Fruit fly (Drosophila melanogaster) whole organism, embryonic: ENCODE data around the gene Rrp45.

ENCODE experiments used
- Asciz ChIP-seq: fragments of 200-800 bp; sonication (Bioruptor generic); optimal IDR thresholded peaks from 2 replicates; lab custom pipeline; 2017; ENCODE audit warnings: missing biosample characterization, mild to moderate bottlenecking, missing genetic modification characterization, missing genetic modification reagents
- Bgb ChIP-seq: fragments of 200-800 bp; sonication (Bioruptor generic); IDR thresholded peaks from 2 replicates; pipeline ENCODE4 v1.3.6; 2022; ENCODE audit warnings: missing biosample characterization, missing genetic modification characterization; ENCODE audit not compliant: partially characterized antibody
- CG10267 ChIP-seq: fragments of 200-800 bp; sonication (Bioruptor generic); optimal IDR thresholded peaks from 2 replicates; lab custom pipeline; 2018; ENCODE audit warnings: missing biosample characterization, mild to moderate bottlenecking, missing genetic modification characterization, moderate library complexity
- CG12104 ChIP-seq: fragments of 200-800 bp; sonication (Bioruptor generic); optimal IDR thresholded peaks from 3 replicates; lab custom pipeline; 2016; ENCODE audit warnings: missing biosample characterization, missing genetic modification characterization
- CG13624 ChIP-seq: fragments of 200-800 bp; sonication (Bioruptor generic); optimal IDR thresholded peaks from 2 replicates; lab custom pipeline; 2016; ENCODE audit warnings: missing biosample characterization, missing genetic modification characterization
- CG14710 ChIP-seq: fragments of 200-800 bp; sonication (Bioruptor generic); optimal IDR thresholded peaks from 3 replicates; lab custom pipeline; 2019; ENCODE audit warnings: missing biosample characterization, mild to moderate bottlenecking, missing genetic modification characterization, moderate library complexity
- CG16813 ChIP-seq: fragments of 200-800 bp; sonication (Bioruptor generic); IDR thresholded peaks from 3 replicates; pipeline ENCODE4 v1.3.6; 2022; ENCODE audit warnings: missing biosample characterization, missing genetic modification characterization; ENCODE audit not compliant: partially characterized antibody
- CG6791 ChIP-seq: fragments of 200-800 bp; sonication (Bioruptor generic); IDR thresholded peaks from 3 replicates; pipeline ENCODE4 v1.3.6; 2022; ENCODE audit warnings: missing biosample characterization, missing genetic modification characterization; ENCODE audit not compliant: partially characterized antibody
- CG7372 ChIP-seq: fragments of 200-800 bp; sonication (Bioruptor generic); IDR thresholded peaks from 2 replicates; pipeline ENCODE4 v1.3.6; 2022; ENCODE audit warnings: missing biosample characterization, missing genetic modification characterization
- CG8388 ChIP-seq: fragments of 200-800 bp; sonication (Bioruptor generic); optimal IDR thresholded peaks from 2 replicates; lab custom pipeline; 2019; ENCODE audit warnings: missing biosample characterization, mild to moderate bottlenecking, missing genetic modification characterization, moderate library complexity
- CG9797 ChIP-seq: fragments of 200-800 bp; sonication (Bioruptor generic); optimal IDR thresholded peaks from 3 replicates; lab custom pipeline; 2018; ENCODE audit warnings: missing biosample characterization, mild to moderate bottlenecking, missing genetic modification characterization
- CoRest ChIP-seq: fragments of 200-800 bp; sonication (Bioruptor generic); optimal IDR thresholded peaks from 3 replicates; lab custom pipeline; 2018; ENCODE audit warnings: missing biosample characterization, mild to moderate bottlenecking, missing genetic modification characterization, moderate library complexity
- Dll ChIP-seq: fragments of 200-800 bp; sonication (Bioruptor generic); IDR thresholded peaks from 4 replicates; pipeline ENCODE4 v1.3.6; 2022; ENCODE audit warnings: missing biosample characterization, missing genetic modification characterization; ENCODE audit not compliant: partially characterized antibody
- Dref ChIP-seq: fragments of 200-800 bp; sonication (Bioruptor generic); IDR thresholded peaks from 2 replicates; pipeline ENCODE4 v1.3.6; 2022; ENCODE audit warnings: missing biosample characterization, missing genetic modification characterization
- H2.0 ChIP-seq: fragments of 200-800 bp; sonication (Bioruptor generic); IDR thresholded peaks from 2 replicates; pipeline ENCODE4 v1.3.6; 2022; ENCODE audit warnings: missing biosample characterization, missing genetic modification characterization
- Hsf ChIP-seq: fragments of 200-800 bp; sonication (Bioruptor generic); optimal IDR thresholded peaks from 3 replicates; lab custom pipeline; 2016; ENCODE audit warnings: missing biosample characterization, missing genetic modification characterization
- Kr ChIP-seq: fragments of 200-800 bp; sonication (Bioruptor generic); optimal IDR thresholded peaks from 2 replicates; lab custom pipeline; 2017; ENCODE audit warnings: missing biosample characterization, mild to moderate bottlenecking, missing genetic modification characterization
- Mad ChIP-seq: fragments of 200-800 bp; sonication (Bioruptor generic); optimal IDR thresholded peaks from 2 replicates; lab custom pipeline; 2016; ENCODE audit warnings: missing biosample characterization, missing genetic modification characterization
- NfI ChIP-seq: fragments of 200-800 bp; sonication (Bioruptor generic); optimal IDR thresholded peaks from 3 replicates; lab custom pipeline; 2018; ENCODE audit warnings: missing biosample characterization, mild to moderate bottlenecking, missing genetic modification characterization, moderate library complexity
- Rx ChIP-seq: fragments of 200-800 bp; sonication (Bioruptor generic); IDR thresholded peaks from 2 replicates; pipeline ENCODE4 v1.3.6; 2022; ENCODE audit warnings: missing biosample characterization, missing genetic modification characterization
- Scr ChIP-seq: fragments of 200-800 bp; sonication (Bioruptor generic); IDR thresholded peaks from 2 replicates; pipeline ENCODE4 v1.3.6; 2022; ENCODE audit warnings: missing biosample characterization, missing genetic modification characterization; ENCODE audit not compliant: partially characterized antibody
- Sin3A ChIP-seq: fragments of >200 bp; optimal IDR thresholded peaks from 2 replicates; lab custom pipeline; 2018
- Sry-δ ChIP-seq: fragments of 200-800 bp; sonication (Bioruptor generic); optimal IDR thresholded peaks from 2 replicates; lab custom pipeline; 2016; ENCODE audit warnings: missing biosample characterization, missing genetic modification characterization
- Usf ChIP-seq: fragments of 200-800 bp; sonication (Bioruptor generic); optimal IDR thresholded peaks from 2 replicates; lab custom pipeline; 2017; ENCODE audit warnings: missing genotype, missing biosample characterization, missing genetic modification characterization
- amos ChIP-seq: fragments of 200-800 bp; sonication (Bioruptor generic); IDR thresholded peaks from 2 replicates; pipeline ENCODE4 v1.3.6; 2022; ENCODE audit warnings: missing biosample characterization, missing genetic modification characterization; ENCODE audit not compliant: partially characterized antibody
- ap ChIP-seq: fragments of 200-800 bp; sonication (Bioruptor generic); IDR thresholded peaks from 2 replicates; pipeline ENCODE4 v1.3.6; 2022; ENCODE audit warnings: missing biosample characterization, missing genetic modification characterization
- bigmax ChIP-seq: fragments of 200-800 bp; sonication (Bioruptor generic); optimal IDR thresholded peaks from 2 replicates; lab custom pipeline; 2018; ENCODE audit warnings: missing biosample characterization, mild to moderate bottlenecking, missing genetic modification characterization
- ci ChIP-seq: fragments of 200-800 bp; sonication (Bioruptor generic); IDR thresholded peaks from 3 replicates; pipeline ENCODE4 v1.3.6; 2022; ENCODE audit warnings: missing biosample characterization, missing genetic modification characterization
- dmrt99B ChIP-seq: fragments of 200-800 bp; sonication (Bioruptor generic); optimal IDR thresholded peaks from 2 replicates; lab custom pipeline; 2018; ENCODE audit warnings: missing biosample characterization, mild to moderate bottlenecking, missing genetic modification characterization, moderate library complexity
- ewg ChIP-seq: fragments of 200-800 bp; sonication (Bioruptor generic); optimal IDR thresholded peaks from 3 replicates; lab custom pipeline; 2017; ENCODE audit warnings: mild to moderate bottlenecking, missing biosample characterization, missing genetic modification reagents, missing genetic modification characterization
- fru ChIP-seq: fragments of >200 bp; optimal IDR thresholded peaks from 2 replicates; lab custom pipeline; 2017
- ftz-f1 ChIP-seq: fragments of 200-800 bp; sonication (Bioruptor generic); optimal IDR thresholded peaks from 2 replicates; lab custom pipeline; 2016; ENCODE audit warnings: missing biosample characterization, missing genetic modification characterization
- gem ChIP-seq: fragments of 200-800 bp; sonication (Bioruptor generic); optimal IDR thresholded peaks from 2 replicates; lab custom pipeline; 2019; ENCODE audit warnings: missing biosample characterization, mild to moderate bottlenecking, missing genetic modification characterization, moderate library complexity
- hb ChIP-seq: fragments of 200-800 bp; sonication (Bioruptor generic); IDR thresholded peaks from 3 replicates; pipeline ENCODE4 v1.3.6; 2022; ENCODE audit warnings: missing biosample characterization, missing genetic modification characterization; ENCODE audit not compliant: partially characterized antibody
- hbn ChIP-seq: fragments of 200-800 bp; sonication (Bioruptor generic); IDR thresholded peaks from 2 replicates; pipeline ENCODE4 v1.3.6; 2022; ENCODE audit warnings: missing biosample characterization, missing genetic modification characterization; ENCODE audit not compliant: partially characterized antibody
- her ChIP-seq: fragments of 200-800 bp; sonication (Bioruptor generic); optimal IDR thresholded peaks from 2 replicates; lab custom pipeline; 2016; ENCODE audit warnings: missing biosample characterization, missing genetic modification characterization
- lilli ChIP-seq: fragments of 200-800 bp; sonication (Bioruptor generic); optimal IDR thresholded peaks from 3 replicates; lab custom pipeline; 2016; ENCODE audit warnings: missing biosample characterization, missing genetic modification characterization
- lola ChIP-seq, 3 experiments: fragments of >200 bp in 2 of 3; fragments of 200-800 bp in 1 of 3; sonication (Bioruptor generic) in 1 of 3; optimal IDR thresholded peaks; 2 replicates each; lab custom pipeline; 2017 to 2019; ENCODE audit warnings: missing biosample characterization in 3 of 3, missing genetic modification characterization in 3 of 3, mild to moderate bottlenecking in 1 of 3, moderate library complexity in 1 of 3
- nerfin-2 ChIP-seq: fragments of 200-800 bp; sonication (Bioruptor generic); IDR thresholded peaks from 2 replicates; pipeline ENCODE4 v1.3.6; 2022; ENCODE audit warnings: missing biosample characterization, missing genetic modification characterization; ENCODE audit not compliant: partially characterized antibody
- odd ChIP-seq: fragments of 200-800 bp; sonication (Bioruptor generic); optimal IDR thresholded peaks from 2 replicates; lab custom pipeline; 2017; ENCODE audit warnings: missing biosample characterization, mild to moderate bottlenecking, missing genetic modification characterization
- pan ChIP-seq, 4 experiments: fragments of >200 bp in 3 of 4; fragments of 200-800 bp in 1 of 4; sonication (Bioruptor generic) in 1 of 4; optimal IDR thresholded peaks in 3 of 4; IDR thresholded peaks in 1 of 4; 2 replicates each; pipeline versions ENCODE4 v1.3.6 to Lab custom; 2017 to 2022; ENCODE audit warnings: missing biosample characterization in 2 of 4, missing genetic modification characterization in 2 of 4, mixed read lengths in 1 of 4
- row ChIP-seq: fragments of 200-800 bp; sonication (Bioruptor generic); IDR thresholded peaks from 3 replicates; pipeline ENCODE4 v1.3.6; 2022; ENCODE audit warnings: missing biosample characterization, missing genetic modification characterization
- sens-2 ChIP-seq: fragments of 200-800 bp; sonication (Bioruptor generic); IDR thresholded peaks from 2 replicates; pipeline ENCODE4 v1.3.6; 2022; ENCODE audit warnings: missing biosample characterization, missing genetic modification characterization
- sna ChIP-seq: fragments of 200-800 bp; sonication (Bioruptor generic); IDR thresholded peaks from 2 replicates; pipeline ENCODE4 v1.3.6; 2022; ENCODE audit warnings: missing biosample characterization, missing genetic modification characterization; ENCODE audit not compliant: partially characterized antibody
- ssp ChIP-seq: fragments of 200-800 bp; sonication (Bioruptor generic); IDR thresholded peaks from 2 replicates; pipeline ENCODE4 v1.3.6; 2022; ENCODE audit warnings: missing biosample characterization, missing genetic modification characterization
- tgo ChIP-seq: fragments of 200-800 bp; sonication (Bioruptor generic); IDR thresholded peaks from 3 replicates; pipeline ENCODE4 v1.3.6; 2022; ENCODE audit warnings: missing biosample characterization, missing genetic modification characterization
- zf30C ChIP-seq: fragments of 200-800 bp; sonication (Bioruptor generic); optimal IDR thresholded peaks from 3 replicates; lab custom pipeline; 2018; ENCODE audit warnings: missing biosample characterization, mild to moderate bottlenecking, missing genetic modification characterization

Rrp45 gene

DNA sequence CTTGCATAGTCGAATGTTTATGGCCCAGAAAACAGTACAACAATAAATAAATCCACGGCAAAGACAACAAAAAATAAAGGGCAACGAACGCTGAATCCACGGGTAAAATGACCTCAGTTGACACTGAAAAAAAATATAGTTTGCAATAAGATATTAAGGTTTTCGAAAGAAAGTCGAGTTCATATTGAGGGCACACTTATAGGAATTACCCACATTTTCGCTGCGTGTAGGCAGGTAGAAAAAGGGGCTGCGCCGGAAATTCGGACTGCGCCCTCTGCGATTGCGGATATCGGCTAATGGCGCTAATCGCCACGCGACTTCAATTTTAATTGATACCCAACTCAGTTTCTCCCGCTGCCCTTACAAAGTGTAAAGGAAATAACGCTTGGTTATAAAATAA, 17.6 kb upstream of the Rrp45 start (continued):
- TF ChIP-seq dmrt99B (tag; lab: Kevin White, UChicago) = peak; percentile 24
- TF ChIP-seq tgo (GFP tag; lab: Robert Waterston, UW) = no peak
- no peak for TF ChIP-seq sna (GFP tag; lab: Robert Waterston, UW)
- peak; percentile 23; the same call in 1 of the 2 replicates for TF ChIP-seq Rx (GFP tag; lab: Robert Waterston, UW)
- TF ChIP-seq zf30C (GFP tag; lab: Kevin White, UChicago) = peak; percentile 54
- peak; percentile 27; the same call in 1 of the 3 replicates for TF ChIP-seq row

DNA sequence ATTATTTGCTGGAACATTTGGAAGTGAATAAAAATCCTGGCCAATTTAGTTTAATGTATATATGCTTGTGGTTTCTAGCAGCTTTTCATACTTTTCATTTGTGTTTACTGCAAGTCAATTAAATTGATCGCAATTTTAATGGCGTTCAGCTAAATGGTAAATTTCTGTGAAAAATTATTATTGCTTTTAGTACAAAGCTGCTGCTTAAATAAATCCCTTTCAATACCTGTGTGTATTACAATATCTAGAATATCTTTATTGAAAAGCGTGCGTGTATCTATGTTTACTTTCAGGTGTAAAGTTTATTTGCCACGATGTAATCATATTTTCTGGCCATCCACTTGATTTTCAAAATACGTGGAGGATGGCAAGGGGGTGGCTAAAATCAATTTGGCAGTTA, 14.7 kb upstream of the Rrp45 start, which contains the start of gene ppk28:
ppk28 (plus strand) TSS at position 301 of the 400 bp plus-strand sequence.
- TF ChIP-seq pan (optimal IDR thresholded peaks at IDR 0.05; lab: Kevin White, UChicago) (no peak), pan (GFP tag; optimal IDR thresholded peaks at IDR 0.05 in 1 of 2, IDR thresholded peaks at IDR 0.05 in 1 of 2) (no peak), sens-2 (GFP tag; lab: Robert Waterston, UW) (no peak), fru (lab: Kevin White, UChicago) (no peak), CG12104 (GFP tag; lab: Kevin White, UChicago) (no peak), lilli (GFP tag; lab: Kevin White, UChicago) (no peak), bigmax (GFP tag; lab: Kevin White, UChicago) (no peak), Usf (no peak), ssp (no peak), ap (GFP tag; lab: Robert Waterston, UW) (no peak), NfI (GFP tag; lab: Kevin White, UChicago) (no peak), Scr (GFP tag; lab: Robert Waterston, UW) (no peak), Mad (no peak)
- TF ChIP-seq, all 482 proteins: peak for 0

DNA sequence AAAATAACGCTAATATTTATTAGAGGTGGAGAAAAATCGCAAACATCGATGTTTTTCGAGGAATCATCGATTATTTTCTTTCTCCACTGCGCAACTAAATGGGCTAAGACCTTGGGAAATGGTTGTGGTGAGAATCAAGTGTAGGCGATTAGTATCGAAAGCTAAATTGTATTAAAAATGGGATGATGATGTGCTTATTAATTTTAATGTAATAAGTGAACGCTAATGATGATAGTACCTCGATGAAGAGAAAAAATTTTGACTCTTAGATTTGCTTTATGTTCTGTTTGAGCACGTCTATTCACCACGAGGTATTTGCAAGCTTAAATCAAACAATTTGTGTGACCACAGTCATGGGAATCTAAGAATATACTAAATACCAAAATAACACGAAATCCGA, 12.2 kb upstream of the Rrp45 start, which contains the start of the genes Rai1 and CG13005:
Rai1 (minus strand) TSS at position 46 of the 400 bp plus-strand sequence.
CG13005 (plus strand) TSS at position 352 of the 400 bp plus-strand sequence.
- peak; percentile 89 for TF ChIP-seq Dll (GFP tag; lab: Robert Waterston, UW)
- no peak for TF ChIP-seq zf30C (GFP tag; lab: Kevin White, UChicago)
- TF ChIP-seq CoRest (tag; lab: Kevin White, UChicago) = peak; percentile 47
- peak; percentile 54 for TF ChIP-seq ewg
- TF ChIP-seq Asciz (GFP tag; lab: Kevin White, UChicago) = no peak
- TF ChIP-seq lola (GFP tag; optimal IDR thresholded peaks at IDR 0.05; lab: Kevin White, UChicago) = no peak
- TF ChIP-seq CG13624 (GFP tag; lab: Kevin White, UChicago) = peak; percentile 53
- TF ChIP-seq Hsf (GFP tag; lab: Kevin White, UChicago) = no peak
- TF ChIP-seq nerfin-2 (GFP tag; lab: Robert Waterston, UW) = peak; percentile 72
- TF ChIP-seq CG7372 = no peak
- TF ChIP-seq Bgb (GFP tag; lab: Robert Waterston, UW) = peak; percentile 74
- no peak for TF ChIP-seq odd (GFP tag; lab: Kevin White, UChicago)
- peak; percentile 53 for TF ChIP-seq CG9797
- peak; percentile 86; the same call in 2 of the 3 replicates for TF ChIP-seq CG6791
- TF ChIP-seq hbn = peak; percentile 80
- no peak for TF ChIP-seq CG8388 (GFP tag; lab: Kevin White, UChicago)
- TF ChIP-seq CG16813 = peak; percentile 80
- TF ChIP-seq CG14710 = peak; percentile 29
- TF ChIP-seq her (GFP tag; lab: Kevin White, UChicago) = no peak
- peak; percentile 88 for TF ChIP-seq Sry-δ (GFP tag; lab: Kevin White, UChicago)
- peak; percentile 80 for TF ChIP-seq amos (GFP tag; lab: Robert Waterston, UW)
- TF ChIP-seq Sin3A (lab: Kevin White, UChicago) = peak; percentile 26
- peak; percentile 3 for TF ChIP-seq CG10267 (tag; lab: Kevin White, UChicago)
- TF ChIP-seq H2.0 (GFP tag; lab: Robert Waterston, UW) = no peak
- peak; percentile 72 for TF ChIP-seq Dref (GFP tag; lab: Robert Waterston, UW)
- no peak for TF ChIP-seq Kr (GFP tag; lab: Kevin White, UChicago)
- TF ChIP-seq ci (GFP tag; lab: Robert Waterston, UW) = no peak
- TF ChIP-seq hb (GFP tag; lab: Robert Waterston, UW) = peak; percentile 76
- TF ChIP-seq gem = no peak
- TF ChIP-seq ftz-f1 (GFP tag; lab: Kevin White, UChicago) = peak; percentile 95
